Fruit fly (Drosophila melanogaster) whole organism, embryonic: Measurements from ENCODE around the gene Pfas.

Source experiments
- Aef1 ChIP-seq: fragments of 200-800 bp; sonication (Bioruptor generic); IDR thresholded peaks from 3 replicates; pipeline ENCODE4 v1.3.6; 2022; ENCODE audit warnings: missing biosample characterization, missing genetic modification characterization
- CG11456 ChIP-seq: fragments of 200-800 bp; sonication (Bioruptor generic); IDR thresholded peaks from 3 replicates; pipeline ENCODE4 v1.3.6; 2022; ENCODE audit warnings: missing biosample characterization, missing genetic modification characterization
- CG11504 ChIP-seq: fragments of 200-800 bp; sonication (Bioruptor generic); optimal IDR thresholded peaks from 3 replicates; lab custom pipeline; 2019; ENCODE audit warnings: missing biosample characterization, mild to moderate bottlenecking, missing genetic modification characterization, moderate library complexity
- CG11696 ChIP-seq: fragments of 200-800 bp; sonication (Bioruptor generic); IDR thresholded peaks from 2 replicates; pipeline ENCODE4 v1.3.6; 2022; ENCODE audit warnings: missing biosample characterization, missing genetic modification characterization
- CG12744 ChIP-seq: fragments of 200-800 bp; sonication (Bioruptor generic); optimal IDR thresholded peaks from 2 replicates; lab custom pipeline; 2016; ENCODE audit warnings: missing biosample characterization, missing genetic modification characterization
- CG13624 ChIP-seq: fragments of 200-800 bp; sonication (Bioruptor generic); optimal IDR thresholded peaks from 2 replicates; lab custom pipeline; 2016; ENCODE audit warnings: missing biosample characterization, missing genetic modification characterization
- CG14014 ChIP-seq: fragments of 200-800 bp; sonication (Bioruptor generic); IDR thresholded peaks from 2 replicates; pipeline ENCODE4 v1.3.6; 2022; ENCODE audit warnings: missing biosample characterization, missing genetic modification characterization
- CG1603 ChIP-seq: fragments of 200-800 bp; sonication (Bioruptor generic); optimal IDR thresholded peaks from 2 replicates; lab custom pipeline; 2019; ENCODE audit warnings: missing biosample characterization, mild to moderate bottlenecking, missing genetic modification characterization, moderate library complexity
- CG16815 ChIP-seq: fragments of 200-800 bp; sonication (Bioruptor generic); optimal IDR thresholded peaks from 3 replicates; lab custom pipeline; 2017; ENCODE audit warnings: missing biosample characterization, mild to moderate bottlenecking, missing genetic modification characterization
- CG18011 ChIP-seq: fragments of 200-800 bp; sonication (Bioruptor generic); optimal IDR thresholded peaks from 2 replicates; lab custom pipeline; 2017; ENCODE audit warnings: missing biosample characterization, missing genetic modification characterization, mild to moderate bottlenecking, moderate library complexity, missing genotype
- CG31365 ChIP-seq: fragments of 200-800 bp; sonication (Bioruptor generic); optimal IDR thresholded peaks from 2 replicates; lab custom pipeline; 2018; ENCODE audit warnings: missing biosample characterization, mild to moderate bottlenecking, missing genetic modification characterization
- CG34422 ChIP-seq: fragments of 200-800 bp; sonication (Bioruptor generic); IDR thresholded peaks from 3 replicates; pipeline ENCODE4 v1.3.6; 2022; ENCODE audit warnings: missing biosample characterization, missing genetic modification characterization
- CG4282 ChIP-seq: fragments of 200-800 bp; sonication (Bioruptor generic); optimal IDR thresholded peaks from 2 replicates; lab custom pipeline; 2016; ENCODE audit warnings: missing biosample characterization, missing genetic modification characterization
- CG4328 ChIP-seq: fragments of 200-800 bp; sonication (Bioruptor generic); optimal IDR thresholded peaks from 3 replicates; lab custom pipeline; 2017; ENCODE audit warnings: missing biosample characterization, missing genetic modification reagents, missing genetic modification characterization
- CG6813 ChIP-seq: fragments of 200-800 bp; sonication (Bioruptor generic); optimal IDR thresholded peaks from 2 replicates; lab custom pipeline; 2017; ENCODE audit warnings: missing biosample characterization, missing genetic modification characterization, mild to moderate bottlenecking, moderate library complexity, missing genetic modification reagents
- CG7271 ChIP-seq: fragments of 200-800 bp; sonication (Bioruptor generic); optimal IDR thresholded peaks from 2 replicates; lab custom pipeline; 2018; ENCODE audit warnings: missing biosample characterization, mild to moderate bottlenecking, missing genetic modification characterization, moderate library complexity
- CG8388 ChIP-seq: fragments of 200-800 bp; sonication (Bioruptor generic); optimal IDR thresholded peaks from 2 replicates; lab custom pipeline; 2019; ENCODE audit warnings: missing biosample characterization, mild to moderate bottlenecking, missing genetic modification characterization, moderate library complexity
- CG8478 ChIP-seq: fragments of >200 bp; optimal IDR thresholded peaks from 2 replicates; lab custom pipeline; 2018
- CG9215 ChIP-seq: fragments of 200-800 bp; sonication (Bioruptor generic); IDR thresholded peaks from 2 replicates; pipeline ENCODE4 v1.3.6; 2022; ENCODE audit warnings: missing biosample characterization, missing genetic modification characterization
- CG9609 ChIP-seq: fragments of 200-800 bp; sonication (Bioruptor generic); optimal IDR thresholded peaks from 3 replicates; lab custom pipeline; 2016; ENCODE audit warnings: missing biosample characterization, missing genetic modification characterization
- HLH3B ChIP-seq: fragments of 200-800 bp; sonication (Bioruptor generic); IDR thresholded peaks from 2 replicates; pipeline ENCODE4 v1.3.6; 2022; ENCODE audit warnings: missing biosample characterization, missing genetic modification characterization
- Med ChIP-seq: fragments of 200-800 bp; sonication (Bioruptor generic); peaks from one replicate; lab custom pipeline; 2016; ENCODE audit warnings: missing biosample characterization, missing genetic modification characterization, mild to moderate bottlenecking, inconsistent platforms, moderate library complexity
- Ptx1 ChIP-seq: fragments of 200-800 bp; sonication (Bioruptor generic); IDR thresholded peaks from 2 replicates; pipeline ENCODE4 v1.3.6; 2022; ENCODE audit warnings: missing biosample characterization, missing genetic modification characterization
- Ravus ChIP-seq: fragments of 200-800 bp; sonication (Bioruptor generic); IDR thresholded peaks from 2 replicates; pipeline ENCODE4 v1.3.6; 2022; ENCODE audit warnings: missing biosample characterization, missing genetic modification characterization
- Sox102F ChIP-seq: fragments of 200-800 bp; sonication (Bioruptor generic); optimal IDR thresholded peaks from 2 replicates; lab custom pipeline; 2018; ENCODE audit warnings: missing biosample characterization, mild to moderate bottlenecking, missing genetic modification characterization, moderate library complexity
- Trl ChIP-seq, 3 experiments: fragments of >200 bp in 2 of 3; fragments of 200-800 bp in 1 of 3; sonication (Bioruptor generic) in 1 of 3; optimal IDR thresholded peaks; 2 replicates in 1 of 3; 3 replicates in 2 of 3; lab custom pipeline; 2016 to 2017; ENCODE audit warnings: missing biosample characterization in 1 of 3, missing genetic modification characterization in 1 of 3
- Vsx1 ChIP-seq: fragments of 200-800 bp; sonication (Bioruptor generic); optimal IDR thresholded peaks from 2 replicates; lab custom pipeline; 2017; ENCODE audit warnings: missing biosample characterization, mild to moderate bottlenecking, missing genetic modification characterization, missing genetic modification reagents
- bab2 ChIP-seq: fragments of 200-800 bp; sonication (Bioruptor generic); optimal IDR thresholded peaks from 2 replicates; lab custom pipeline; 2016; ENCODE audit warnings: missing biosample characterization, missing genetic modification characterization
- cato ChIP-seq: fragments of 200-800 bp; sonication (Bioruptor generic); optimal IDR thresholded peaks from 2 replicates; lab custom pipeline; 2016; ENCODE audit warnings: missing biosample characterization, missing genetic modification characterization, borderline replicate concordance
- da ChIP-seq: fragments of 200-800 bp; sonication (Bioruptor generic); optimal IDR thresholded peaks from 2 replicates; lab custom pipeline; 2016; ENCODE audit warnings: missing biosample characterization, missing genetic modification characterization
- danr ChIP-seq: fragments of 200-800 bp; sonication (Bioruptor generic); IDR thresholded peaks from 2 replicates; pipeline ENCODE4 v1.3.6; 2022; ENCODE audit warnings: missing biosample characterization, missing genetic modification characterization
- dmrt99B ChIP-seq: fragments of 200-800 bp; sonication (Bioruptor generic); optimal IDR thresholded peaks from 2 replicates; lab custom pipeline; 2018; ENCODE audit warnings: missing biosample characterization, mild to moderate bottlenecking, missing genetic modification characterization, moderate library complexity
- dpn ChIP-seq, 2 experiments: fragments of 200-800 bp; sonication (Bioruptor generic); optimal IDR thresholded peaks; 3 replicates each; lab custom pipeline; 2016; ENCODE audit warnings: missing biosample characterization in 2 of 2, missing genetic modification characterization in 2 of 2
- gfzf ChIP-seq: fragments of 200-800 bp; sonication (Bioruptor generic); optimal IDR thresholded peaks from 2 replicates; lab custom pipeline; 2016; ENCODE audit warnings: missing biosample characterization, mild to moderate bottlenecking, missing genetic modification characterization, moderate library complexity
- grn ChIP-seq: fragments of 200-800 bp; sonication (Bioruptor generic); optimal IDR thresholded peaks from 3 replicates; lab custom pipeline; 2017; ENCODE audit warnings: missing biosample characterization, missing genetic modification characterization
- hbn ChIP-seq: fragments of 200-800 bp; sonication (Bioruptor generic); IDR thresholded peaks from 2 replicates; pipeline ENCODE4 v1.3.6; 2022; ENCODE audit warnings: missing biosample characterization, missing genetic modification characterization; ENCODE audit not compliant: partially characterized antibody
- jigr1 ChIP-seq: fragments of 200-800 bp; sonication (Bioruptor generic); IDR thresholded peaks from 3 replicates; pipeline ENCODE4 v1.3.6; 2022; ENCODE audit warnings: missing biosample characterization, missing genetic modification characterization
- jing ChIP-seq: fragments of 200-800 bp; sonication (Bioruptor generic); optimal IDR thresholded peaks from 2 replicates; lab custom pipeline; 2018; ENCODE audit warnings: missing biosample characterization, mild to moderate bottlenecking, missing genetic modification characterization
- odd ChIP-seq: fragments of 200-800 bp; sonication (Bioruptor generic); optimal IDR thresholded peaks from 2 replicates; lab custom pipeline; 2017; ENCODE audit warnings: missing biosample characterization, mild to moderate bottlenecking, missing genetic modification characterization
- pho ChIP-seq: fragments of 200-800 bp; sonication (Bioruptor generic); optimal IDR thresholded peaks from 2 replicates; lab custom pipeline; 2016; ENCODE audit warnings: missing biosample characterization, missing genetic modification characterization
- phol ChIP-seq: fragments of 200-800 bp; sonication (Bioruptor generic); optimal IDR thresholded peaks from 3 replicates; lab custom pipeline; 2018; ENCODE audit warnings: missing biosample characterization, mild to moderate bottlenecking, missing genetic modification characterization, moderate library complexity
- so ChIP-seq: fragments of 200-800 bp; sonication (Bioruptor generic); IDR thresholded peaks from 3 replicates; pipeline ENCODE4 v1.3.6; 2022; ENCODE audit warnings: missing biosample characterization, missing genetic modification characterization
- ssp ChIP-seq: fragments of 200-800 bp; sonication (Bioruptor generic); IDR thresholded peaks from 2 replicates; pipeline ENCODE4 v1.3.6; 2022; ENCODE audit warnings: missing biosample characterization, missing genetic modification characterization
- trem ChIP-seq: fragments of 200-800 bp; optimal IDR thresholded peaks from 3 replicates; lab custom pipeline; 2019; ENCODE audit warnings: missing biosample characterization, mild to moderate bottlenecking, missing genetic modification characterization, moderate library complexity
- tup ChIP-seq: fragments of 200-800 bp; sonication (Bioruptor generic); optimal IDR thresholded peaks from 2 replicates; lab custom pipeline; 2016; ENCODE audit warnings: missing biosample characterization, mild to moderate bottlenecking, missing genetic modification characterization, moderate library complexity
- vvl ChIP-seq: fragments of 200-800 bp; sonication (Bioruptor generic); IDR thresholded peaks from 2 replicates; pipeline ENCODE4 v1.3.6; 2022; ENCODE audit warnings: missing biosample characterization, missing genetic modification characterization
- zen2 ChIP-seq: fragments of 200-800 bp; sonication (Bioruptor generic); IDR thresholded peaks from 3 replicates; pipeline ENCODE4 v1.3.6; 2022; ENCODE audit warnings: missing biosample characterization, missing genetic modification characterization; ENCODE audit not compliant: partially characterized antibody
- zfh2 ChIP-seq: fragments of 200-800 bp; sonication (Bioruptor generic); optimal IDR thresholded peaks from 2 replicates; lab custom pipeline; 2016; ENCODE audit warnings: missing biosample characterization, missing genetic modification characterization

The Pfas gene

dm6 chr2L:6088371-6089365 lies 42.8 kb upstream of the Pfas start (continued):
- TF ChIP-seq jing (no peak), ssp (GFP tag; lab: Robert Waterston, UW) (no peak), CG18011 (no peak), vvl (GFP tag; lab: Robert Waterston, UW) (peak; percentile 61), CG8388 (GFP tag; lab: Kevin White, UChicago) (peak; percentile 38), bab2 (GFP tag; lab: Kevin White, UChicago) (peak; percentile 24), CG11696 (GFP tag; lab: Robert Waterston, UW) (peak; percentile 40; the same call in 1 of the 2 replicates), zen2 (peak; percentile 67; the same call in 2 of the 3 replicates), tup (GFP tag; lab: Kevin White, UChicago) (no peak), so (GFP tag; lab: Robert Waterston, UW) (peak; percentile 52; the same call in 2 of the 3 replicates), danr (GFP tag; lab: Robert Waterston, UW) (no peak), CG7271 (tag; lab: Kevin White, UChicago) (no peak), gfzf (GFP tag; lab: Kevin White, UChicago) (no peak), HLH3B (GFP tag; lab: Robert Waterston, UW) (no peak), Vsx1 (GFP tag; lab: Kevin White, UChicago) (peak; percentile 25), Sox102F (GFP tag; lab: Kevin White, UChicago) (no peak), CG34422 (GFP tag; lab: Robert Waterston, UW) (peak; percentile 80; the same call in 2 of the 3 replicates), CG31365 (no peak), dmrt99B (tag; lab: Kevin White, UChicago) (peak; percentile 10), hbn (GFP tag; lab: Robert Waterston, UW) (peak; percentile 42), pho (GFP tag; lab: Kevin White, UChicago) (peak; percentile 8), CG8478 (peak; percentile 90), jigr1 (GFP tag; lab: Robert Waterston, UW) (no peak), CG11504 (peak; percentile 29), dpn (GFP tag; optimal IDR thresholded peaks at IDR 0.05; lab: Kevin White, UChicago) (peak in 1 of 2 experiments; percentile 12), CG11456 (GFP tag; lab: Robert Waterston, UW) (no peak), Aef1 (peak; percentile 30; the same call in 1 of the 3 replicates), odd (GFP tag; lab: Kevin White, UChicago) (no peak), CG1603 (tag; lab: Kevin White, UChicago) (peak; percentile 15), CG12744 (no peak), CG4328 (GFP tag; lab: Kevin White, UChicago) (peak; percentile 53), grn (GFP tag; lab: Kevin White, UChicago) (peak; percentile 13), CG9609 (GFP tag; lab: Kevin White, UChicago) (no peak), phol (tag; lab: Kevin White, UChicago) (no peak), CG9215 (no peak), zfh2 (peak; percentile 42), da (GFP tag; lab: Kevin White, UChicago) (peak; percentile 73), CG4282 (GFP tag; lab: Kevin White, UChicago) (peak; percentile 34), CG6813 (GFP tag; lab: Kevin White, UChicago) (peak; percentile 42), CG14014 (no peak), Med (GFP tag; lab: Kevin White, UChicago) (peak; percentile 97), Trl (optimal IDR thresholded peaks at IDR 0.05; lab: Kevin White, UChicago) (peak; percentile 75 to 81), Trl (GFP tag; optimal IDR thresholded peaks at IDR 0.05; lab: Kevin White, UChicago) (peak; percentile 42), Ravus (GFP tag; lab: Robert Waterston, UW) (no peak), cato (GFP tag; lab: Kevin White, UChicago) (no peak), CG13624 (GFP tag; lab: Kevin White, UChicago) (peak; percentile 23), CG16815 (peak; percentile 20), Ptx1 (GFP tag; lab: Robert Waterston, UW) (no peak), trem (peak; percentile 6)
